Fruit fly (Drosophila melanogaster): ENCODE data around the gene CG4887.

The CG4887 gene

DNA sequence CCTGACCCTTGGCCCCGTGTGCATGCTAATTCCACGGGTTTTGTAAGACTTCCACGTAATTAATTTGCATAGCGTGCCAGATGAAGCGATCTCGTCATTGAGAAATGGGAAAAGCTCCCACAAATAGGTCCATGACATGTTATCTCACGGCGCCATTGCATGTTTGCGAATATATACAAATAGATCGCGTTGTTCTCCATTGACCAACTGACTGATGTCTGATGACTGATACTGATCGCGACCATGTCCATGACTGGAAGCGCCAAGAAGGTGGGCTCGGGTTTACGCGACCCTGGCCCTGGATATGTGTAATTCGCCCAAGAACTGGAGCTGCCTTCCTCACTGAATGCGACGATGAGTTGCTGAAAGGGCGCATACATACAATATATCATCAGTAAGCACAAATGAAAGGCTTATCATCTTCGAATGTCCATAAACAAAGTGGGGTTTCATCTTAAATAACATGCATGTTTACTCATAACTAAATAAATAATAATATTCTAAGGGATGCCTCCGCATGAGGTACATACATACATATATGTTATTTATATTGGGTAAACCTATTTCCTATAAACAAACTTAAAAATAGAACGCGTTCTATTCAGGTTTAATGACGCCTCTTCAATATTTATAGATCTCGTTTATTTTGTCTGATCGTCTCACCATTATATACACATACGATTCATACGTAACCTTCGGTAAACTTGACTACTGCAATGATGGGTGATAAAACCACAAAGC lies 49.6 kb upstream of the CG4887 start (continued):
- no peak for TF ChIP-seq GATAe (GFP tag; conservative IDR thresholded peaks at IDR 0.05)
- peak; percentile 46; the same call in 1 of the 3 replicates for TF ChIP-seq zfh1 (GFP tag; IDR thresholded peaks at IDR 0.05)
- peak; percentile 46 for TF ChIP-seq CG10543 (GFP tag; optimal IDR thresholded peaks at IDR 0.05)
- no peak for TF ChIP-seq Deaf1 (tag; optimal IDR thresholded peaks at IDR 0.05)
- no peak for TF ChIP-seq sens-2 (GFP tag; IDR thresholded peaks at IDR 0.05)
- peak; percentile 27 for TF ChIP-seq CG8281 (tag; optimal IDR thresholded peaks at IDR 0.05)
- peak; percentile 48 for TF ChIP-seq CG8924 (tag; optimal IDR thresholded peaks at IDR 0.05)

DNA sequence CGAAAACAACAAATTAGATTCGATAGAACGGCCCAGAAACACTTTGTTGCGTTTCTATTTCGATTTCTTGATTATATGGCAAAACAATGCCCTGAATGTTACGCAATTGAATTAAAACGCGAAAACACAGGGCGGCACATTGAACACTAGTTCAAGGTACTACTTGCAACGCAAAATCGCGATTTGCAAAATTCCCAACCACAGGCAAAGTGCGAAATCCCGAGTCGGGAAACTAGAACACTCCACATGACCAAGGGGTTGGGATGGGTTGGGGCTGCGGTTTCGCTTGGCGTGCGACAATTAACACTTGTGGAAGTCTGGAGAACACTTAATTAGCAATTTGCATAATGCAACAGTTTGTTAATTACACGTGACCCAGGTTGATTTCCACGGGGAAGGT lies 48.5 kb upstream of the CG4887 start:
- TF ChIP-seq Pdp1 (GFP tag; optimal IDR thresholded peaks at IDR 0.05) (peak in 1 of 2 experiments; percentile 40), gce (GFP tag; IDR thresholded peaks at IDR 0.05) (no peak), vnd (GFP tag; IDR thresholded peaks at IDR 0.05; ENCODE audit: partially characterized antibody) (0 out of 3 replicates have a peak, but pooled peaks have one; percentile 22), chinmo (GFP tag; IDR thresholded peaks at IDR 0.05; ENCODE audit: partially characterized antibody) (0 out of 4 replicates have a peak, but pooled peaks have one; percentile 6)

dm6 chr2L:1125437-1125836 lies 47.4 kb upstream of the CG4887 start:
- TF ChIP-seq Med (GFP tag) (peak; percentile 73), jing (GFP tag; optimal IDR thresholded peaks at IDR 0.05) (no peak), ab (GFP tag; optimal IDR thresholded peaks at IDR 0.05) (no peak), B-H2 (GFP tag; optimal IDR thresholded peaks at IDR 0.05) (peak; percentile 58), wek (GFP tag; optimal IDR thresholded peaks at IDR 0.05) (no peak), CG2678 (tag; optimal IDR thresholded peaks at IDR 0.05) (peak; percentile 19), CG4820 (GFP tag; optimal IDR thresholded peaks at IDR 0.05) (no peak), mirr (GFP tag; optimal IDR thresholded peaks at IDR 0.05) (peak; percentile 69), abd-A (tag; optimal IDR thresholded peaks at IDR 0.05) (peak; percentile 9), CG2199 (GFP tag; IDR thresholded peaks at IDR 0.05) (no peak), Dek (tag; optimal IDR thresholded peaks at IDR 0.05) (no peak), CG10267 (tag; optimal IDR thresholded peaks at IDR 0.05) (no peak), CG2120 (GFP tag; optimal IDR thresholded peaks at IDR 0.05) (peak; percentile 18), bigmax (GFP tag; optimal IDR thresholded peaks at IDR 0.05) (no peak), CG7928 (GFP tag; optimal IDR thresholded peaks at IDR 0.05) (no peak), dan (GFP tag; IDR thresholded peaks at IDR 0.05) (no peak), pfk (GFP tag; optimal IDR thresholded peaks at IDR 0.05) (no peak), oc (tag; optimal IDR thresholded peaks at IDR 0.05) (no peak), HHEX (GFP tag; optimal IDR thresholded peaks at IDR 0.05) (peak; percentile 44), Fer3 (tag; optimal IDR thresholded peaks at IDR 0.05) (peak; percentile 5), Pdp1 (GFP tag; optimal IDR thresholded peaks at IDR 0.05) (peak in 1 of 2 experiments; percentile 26), seq (GFP tag; IDR thresholded peaks at IDR 0.05) (0 out of 2 replicates have a peak, but pooled peaks have one; percentile 18), YL-1 (GFP tag; optimal IDR thresholded peaks at IDR 0.05) (no peak), CG8290 (GFP tag; optimal IDR thresholded peaks at IDR 0.05) (no peak), CG8290 (tag; optimal IDR thresholded peaks at IDR 0.05) (peak in 1 of 2 experiments; percentile 61), CG15011 (GFP tag; optimal IDR thresholded peaks at IDR 0.05) (peak; percentile 24), CG12769 (tag; optimal IDR thresholded peaks at IDR 0.05) (peak; percentile 55), BtbVII (GFP tag; optimal IDR thresholded peaks at IDR 0.05) (peak; percentile 28), ATbp (GFP tag; optimal IDR thresholded peaks at IDR 0.05) (peak; percentile 20), PHDP (tag; optimal IDR thresholded peaks at IDR 0.05) (peak; percentile 8), Rfx (GFP tag; IDR thresholded peaks at IDR 0.05) (0 out of 2 replicates have a peak, but pooled peaks have one; percentile 26), lab (GFP tag; optimal IDR thresholded peaks at IDR 0.05) (peak; percentile 22), cg (GFP tag; optimal IDR thresholded peaks at IDR 0.05) (peak; percentile 3), CG10543 (GFP tag; optimal IDR thresholded peaks at IDR 0.05) (peak; percentile 77), CG34376 (GFP tag; optimal IDR thresholded peaks at IDR 0.05) (peak; percentile 76), exex (tag; optimal IDR thresholded peaks at IDR 0.05) (peak; percentile 53)
